Fruit fly (Drosophila melanogaster): Measurements from ENCODE around the gene Efa6.

Gene Efa6

dm6 chr3R:22636567-22636889 is 49.0 kb downstream of the Efa6 start (continued):
- TF ChIP-seq CG32006 (GFP tag; optimal IDR thresholded peaks at IDR 0.05) = no peak
- TF ChIP-seq CG6792 (GFP tag; optimal IDR thresholded peaks at IDR 0.05) = no peak

- no peak for TF ChIP-seq CG11762 (GFP tag; optimal IDR thresholded peaks at IDR 0.05; ENCODE audit: insufficient read depth)
- TF ChIP-seq CG8119 (GFP tag; IDR thresholded peaks at IDR 0.05) = no peak
- no peak for TF ChIP-seq Smox (GFP tag; optimal IDR thresholded peaks at IDR 0.05)
- no peak for TF ChIP-seq CG6276 (GFP tag; optimal IDR thresholded peaks at IDR 0.05)
- TF ChIP-seq Sox14 (GFP tag; optimal IDR thresholded peaks at IDR 0.05) = no peak
- no peak for TF ChIP-seq CG10631 (GFP tag; optimal IDR thresholded peaks at IDR 0.05)
- TF ChIP-seq achi (GFP tag; optimal IDR thresholded peaks at IDR 0.05) = no peak
- TF ChIP-seq fkh (GFP tag; optimal IDR thresholded peaks at IDR 0.05) = no peak
- TF ChIP-seq Gug (GFP tag; IDR thresholded peaks at IDR 0.05) = no peak
- TF ChIP-seq lz (GFP tag; optimal IDR thresholded peaks at IDR 0.05) = no peak
- TF ChIP-seq OdsH (GFP tag; optimal IDR thresholded peaks at IDR 0.05) = no peak
- no peak for TF ChIP-seq fd59A (GFP tag; optimal IDR thresholded peaks at IDR 0.05)
- no peak for TF ChIP-seq CG6854 (GFP tag; optimal IDR thresholded peaks at IDR 0.05)
- no peak for TF ChIP-seq dsx (GFP tag; optimal IDR thresholded peaks at IDR 0.05; ENCODE audit: poor library complexity, severe bottlenecking)
- TF ChIP-seq CG3032 (tag; optimal IDR thresholded peaks at IDR 0.05) = no peak
These were observed 51.2 kb downstream of the Efa6 start for dm6 chr3R:22638604-22639238.

- peak; percentile 71 for TF ChIP-seq fkh (GFP tag; optimal IDR thresholded peaks at IDR 0.05)
- TF ChIP-seq Smox (GFP tag; optimal IDR thresholded peaks at IDR 0.05) = no peak
- no peak for TF ChIP-seq vri (GFP tag; optimal IDR thresholded peaks at IDR 0.05)
- TF ChIP-seq dsx (GFP tag; optimal IDR thresholded peaks at IDR 0.05; ENCODE audit: poor library complexity, severe bottlenecking) = peak; percentile 95
- no peak for TF ChIP-seq CG6163 (GFP tag; IDR thresholded peaks at IDR 0.05)
- no peak for TF ChIP-seq Met (GFP tag; optimal IDR thresholded peaks at IDR 0.05)
- TF ChIP-seq Eip78C (GFP tag) = no peak
- TF ChIP-seq CG11902 (GFP tag; optimal IDR thresholded peaks at IDR 0.05) = no peak
- TF ChIP-seq svp (GFP tag) = peak; percentile 50
- TF ChIP-seq lz (GFP tag; optimal IDR thresholded peaks at IDR 0.05) = no peak
These were observed 51.8 kb downstream of the Efa6 start, which contains the start of the genes loco and wake for dm6 chr3R:22639239-22639858. Gene loco, minus strand, starts transcription at chr3R:22639387. Gene wake, plus strand, starts transcription at chr3R:22639808.

- TF ChIP-seq Ets96B (tag; optimal IDR thresholded peaks at IDR 0.05) = no peak
- TF ChIP-seq CG8119 (GFP tag; IDR thresholded peaks at IDR 0.05) = no peak
- no peak for TF ChIP-seq esn (GFP tag; optimal IDR thresholded peaks at IDR 0.05)
- TF ChIP-seq CG4318 (GFP tag; optimal IDR thresholded peaks at IDR 0.05) = no peak
- TF ChIP-seq Hr39 (GFP tag; optimal IDR thresholded peaks at IDR 0.05) = no peak
- TF ChIP-seq svp (GFP tag) = no peak
- TF ChIP-seq CG31627 (GFP tag; optimal IDR thresholded peaks at IDR 0.05) = no peak
- no peak for TF ChIP-seq CG6854 (GFP tag; optimal IDR thresholded peaks at IDR 0.05)
- no peak for TF ChIP-seq Eip78C (GFP tag)
- no peak for TF ChIP-seq Sox14 (GFP tag; optimal IDR thresholded peaks at IDR 0.05)
- TF ChIP-seq Smox (GFP tag; optimal IDR thresholded peaks at IDR 0.05) = no peak
- no peak for TF ChIP-seq Sox15 (GFP tag; optimal IDR thresholded peaks at IDR 0.05)
- TF ChIP-seq CG1621 (tag; optimal IDR thresholded peaks at IDR 0.05) = no peak
- TF ChIP-seq CG6276 (GFP tag; optimal IDR thresholded peaks at IDR 0.05) = no peak
- TF ChIP-seq Sox102F (GFP tag; optimal IDR thresholded peaks at IDR 0.05) = no peak
- no peak for TF ChIP-seq CG6163 (GFP tag; IDR thresholded peaks at IDR 0.05)
- TF ChIP-seq acj6 (GFP tag; optimal IDR thresholded peaks at IDR 0.05) = no peak
These were observed 62.3 kb downstream of the Efa6 start for dm6 chr3R:22649859-22650258.

Measured in whole organism, prepupa.